Fruit fly (Drosophila melanogaster): Measurements from ENCODE around the gene CG32266.

The CG32266 gene

DNA sequence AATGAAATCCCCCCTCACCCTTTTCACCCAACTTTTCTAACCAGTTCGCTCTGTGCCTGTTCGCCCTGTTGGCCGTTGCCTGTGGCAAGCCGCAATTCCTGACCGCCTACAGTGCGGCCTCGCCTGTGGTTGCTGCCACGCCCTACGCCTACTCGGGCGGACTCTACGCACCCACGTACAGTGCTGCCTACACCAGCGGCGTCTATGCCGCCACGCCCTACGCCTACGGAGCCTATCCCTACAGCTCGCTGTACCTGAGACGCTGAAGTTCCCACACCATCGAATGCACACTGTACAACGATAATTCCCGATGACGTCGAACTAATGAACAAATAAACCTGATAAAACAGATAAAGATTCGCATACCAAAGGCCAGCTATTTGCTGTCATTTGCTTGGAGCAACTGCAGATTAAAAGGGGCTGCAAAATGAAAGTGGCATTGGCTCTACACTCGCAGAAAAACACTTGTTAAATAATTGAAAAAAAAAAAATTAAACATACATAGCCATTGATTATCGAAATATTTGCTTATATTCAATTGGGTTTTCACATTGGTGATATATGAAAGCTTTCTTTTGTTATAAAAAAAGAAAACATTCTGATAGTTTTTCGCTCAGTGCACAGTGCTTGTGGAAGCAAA is 559 bp downstream of the CG32266 start (continued):
- TF ChIP-seq CG12071 (GFP tag; optimal IDR thresholded peaks at IDR 0.05) (no peak), CG12942 (GFP tag; optimal IDR thresholded peaks at IDR 0.05) (no peak), MBD-R2 (GFP tag; IDR thresholded peaks at IDR 0.05) (no peak), onecut (GFP tag; IDR thresholded peaks at IDR 0.05) (no peak), Bteb2 (GFP tag; optimal IDR thresholded peaks at IDR 0.05) (no peak), run (tag; optimal IDR thresholded peaks at IDR 0.05) (no peak), aop (GFP tag; IDR thresholded peaks at IDR 0.05) (no peak), CG6854 (GFP tag; optimal IDR thresholded peaks at IDR 0.05) (no peak), Awh (GFP tag; IDR thresholded peaks at IDR 0.05) (no peak), CG1792 (GFP tag; optimal IDR thresholded peaks at IDR 0.05) (no peak), CG30431 (GFP tag; optimal IDR thresholded peaks at IDR 0.05) (no peak), D19B (GFP tag; optimal IDR thresholded peaks at IDR 0.05) (no peak), grn (GFP tag; optimal IDR thresholded peaks at IDR 0.05) (no peak), Spps (tag; optimal IDR thresholded peaks at IDR 0.05) (no peak), Neu2 (GFP tag; optimal IDR thresholded peaks at IDR 0.05; ENCODE audit: borderline replicate concordance) (no peak), exex (tag; optimal IDR thresholded peaks at IDR 0.05) (no peak), Dad (GFP tag; optimal IDR thresholded peaks at IDR 0.05) (no peak), CG11695 (GFP tag; IDR thresholded peaks at IDR 0.05) (no peak), CG8089 (GFP tag; optimal IDR thresholded peaks at IDR 0.05) (no peak), B-H2 (GFP tag; optimal IDR thresholded peaks at IDR 0.05) (no peak), tin (GFP tag; optimal IDR thresholded peaks at IDR 0.05) (no peak), ems (GFP tag; optimal IDR thresholded peaks at IDR 0.05) (no peak), gcm2 (GFP tag; optimal IDR thresholded peaks at IDR 0.05) (no peak), cg (GFP tag; optimal IDR thresholded peaks at IDR 0.05) (no peak), esg (GFP tag; conservative IDR thresholded peaks at IDR 0.05) (no peak), CG12236 (GFP tag; optimal IDR thresholded peaks at IDR 0.05) (no peak), ttk (GFP tag; IDR thresholded peaks at IDR 0.05) (no peak), CG4730 (GFP tag; IDR thresholded peaks at IDR 0.05) (no peak), unpg (GFP tag; optimal IDR thresholded peaks at IDR 0.05) (peak; percentile 12), repo (GFP tag; optimal IDR thresholded peaks at IDR 0.05) (no peak), zen2 (GFP tag; IDR thresholded peaks at IDR 0.05; ENCODE audit: partially characterized antibody) (no peak), CG18764 (GFP tag; optimal IDR thresholded peaks at IDR 0.05) (no peak), Atf3 (GFP tag; optimal IDR thresholded peaks at IDR 0.05) (no peak), tgo (GFP tag; IDR thresholded peaks at IDR 0.05) (no peak), lov (optimal IDR thresholded peaks at IDR 0.05) (no peak), lov (GFP tag; IDR thresholded peaks at IDR 0.05) (0 out of 3 replicates have a peak, but pooled peaks have one; percentile 29), CG7556 (GFP tag; optimal IDR thresholded peaks at IDR 0.05) (no peak), CG2116 (GFP tag; optimal IDR thresholded peaks at IDR 0.05) (no peak), lola (GFP tag; optimal IDR thresholded peaks at IDR 0.05) (no peak), HLHmδ (GFP tag; optimal IDR thresholded peaks at IDR 0.05) (no peak), Bdp1 (GFP tag; optimal IDR thresholded peaks at IDR 0.05) (no peak), lmd (GFP tag; IDR thresholded peaks at IDR 0.05) (0 out of 2 replicates have a peak, but pooled peaks have one; percentile 16), tll (GFP tag; optimal IDR thresholded peaks at IDR 0.05) (no peak), Fer2 (tag; optimal IDR thresholded peaks at IDR 0.05) (no peak), Vsx1 (GFP tag; optimal IDR thresholded peaks at IDR 0.05) (no peak), CG17612 (GFP tag; IDR thresholded peaks at IDR 0.05) (no peak), CG11247 (GFP tag; IDR thresholded peaks at IDR 0.05) (0 out of 2 replicates have a peak, but pooled peaks have one; percentile 34), fd96Cb (tag; optimal IDR thresholded peaks at IDR 0.05) (no peak), CG33557 (GFP tag; optimal IDR thresholded peaks at IDR 0.05) (no peak), scrt (GFP tag; optimal IDR thresholded peaks at IDR 0.05) (no peak), crol (GFP tag; IDR thresholded peaks at IDR 0.05) (no peak)

All from whole organism, embryonic.